Fruit fly (Drosophila melanogaster) whole organism, wandering third instar larva: Measurements from ENCODE around the gene CG8861.

Source experiments
- Abd-B ChIP-seq: fragments of >200 bp; optimal IDR thresholded peaks from 2 replicates; lab custom pipeline; 2017; ENCODE audit warnings: missing biosample characterization, missing genetic modification characterization
- CG32264 ChIP-seq: fragments of 200-800 bp; sonication (Bioruptor generic); optimal IDR thresholded peaks from 2 replicates; lab custom pipeline; 2016; ENCODE audit warnings: missing biosample characterization, missing genetic modification characterization
- CG9705 ChIP-seq: fragments of 200-800 bp; sonication (Bioruptor generic); optimal IDR thresholded peaks from 2 replicates; lab custom pipeline; 2018; ENCODE audit warnings: missing biosample characterization, mild to moderate bottlenecking, missing genetic modification characterization
- CrebA ChIP-seq: fragments of 200-800 bp; sonication (Bioruptor generic); optimal IDR thresholded peaks from 2 replicates; lab custom pipeline; 2016; ENCODE audit warnings: missing biosample characterization, mild to moderate bottlenecking, missing genetic modification characterization, borderline replicate concordance
- Dfd ChIP-seq: fragments of >200 bp; optimal IDR thresholded peaks from 2 replicates; lab custom pipeline; 2017; ENCODE audit warnings: missing biosample characterization, missing genetic modification characterization
- Dif ChIP-seq: fragments of 200-275, 200-300 bp; sonication (Bioruptor generic); optimal IDR thresholded peaks from 2 replicates; lab custom pipeline; 2018; ENCODE audit warnings: missing biosample characterization, missing genetic modification characterization; ENCODE audit not compliant: partially characterized antibody
- GATAd ChIP-seq: sonication (Bioruptor generic); optimal IDR thresholded peaks from 2 replicates; lab custom pipeline; 2016; ENCODE audit warnings: missing biosample characterization, missing genetic modification characterization
- HLH106 ChIP-seq: fragments of 200-800 bp; optimal IDR thresholded peaks from 3 replicates; lab custom pipeline; 2019; ENCODE audit warnings: missing biosample characterization, mild to moderate bottlenecking, missing genetic modification characterization, moderate library complexity
- Hnf4 ChIP-seq: fragments of 200-800 bp; sonication (Bioruptor generic); optimal IDR thresholded peaks from 2 replicates; lab custom pipeline; 2016; ENCODE audit warnings: missing biosample characterization, mild to moderate bottlenecking, missing genetic modification characterization
- Hr78 ChIP-seq: fragments of >200 bp; optimal IDR thresholded peaks from 2 replicates; lab custom pipeline; 2017; ENCODE audit warnings: missing biosample characterization, missing genetic modification characterization
- Hr83 ChIP-seq: fragments of 200-300 bp; sonication (Bioruptor generic); optimal IDR thresholded peaks from 2 replicates; lab custom pipeline; 2016; ENCODE audit warnings: missing biosample characterization, mild to moderate bottlenecking, missing genetic modification characterization, moderate library complexity; ENCODE audit not compliant: poor library complexity, severe bottlenecking
- Jra ChIP-seq: sonication (Bioruptor generic); optimal IDR thresholded peaks from 2 replicates; lab custom pipeline; 2016; ENCODE audit warnings: missing biosample characterization, missing genetic modification characterization
- Mio ChIP-seq: sonication (Bioruptor generic); optimal IDR thresholded peaks from 2 replicates; lab custom pipeline; 2016; ENCODE audit warnings: missing biosample characterization, missing genetic modification characterization
- Myc ChIP-seq: fragments of >200 bp; optimal IDR thresholded peaks from 2 replicates; lab custom pipeline; 2017
- N ChIP-seq: fragments of >200 bp; optimal IDR thresholded peaks from 2 replicates; lab custom pipeline; 2018; ENCODE audit warnings: missing biosample characterization, missing external identifiers, missing genetic modification characterization
- OdsH ChIP-seq: fragments of 200-800 bp; sonication (Bioruptor generic); optimal IDR thresholded peaks from 2 replicates; lab custom pipeline; 2016; ENCODE audit warnings: missing biosample characterization, mild to moderate bottlenecking, missing genetic modification characterization
- Rel ChIP-seq, 2 experiments: fragments of 200-800 bp; sonication (Bioruptor generic) in 1 of 2; optimal IDR thresholded peaks; 2 replicates in 1 of 2; 3 replicates in 1 of 2; lab custom pipeline; 2016 to 2019; ENCODE audit warnings: mild to moderate bottlenecking in 2 of 2, missing biosample characterization in 2 of 2, missing genetic modification characterization in 2 of 2, moderate library complexity in 1 of 2
- Sp1 ChIP-seq: fragments of 200-800 bp; sonication (Bioruptor generic); optimal IDR thresholded peaks from 3 replicates; lab custom pipeline; 2019; ENCODE audit warnings: missing biosample characterization, mild to moderate bottlenecking, missing genetic modification characterization, moderate library complexity
- Vsx2 ChIP-seq: fragments of 200-300, 225-300 bp; sonication (Bioruptor generic); optimal IDR thresholded peaks from 2 replicates; lab custom pipeline; 2018; ENCODE audit warnings: missing biosample characterization, missing genetic modification characterization; ENCODE audit not compliant: partially characterized antibody
- br ChIP-seq: fragments of 200-800 bp; sonication (Bioruptor generic); optimal IDR thresholded peaks from 2 replicates; lab custom pipeline; 2016; ENCODE audit warnings: missing biosample characterization, missing genetic modification characterization
- dl ChIP-seq, 2 experiments: fragments of 175-275, 200-275 bp in 1 of 2; fragments of 200-275 bp in 1 of 2; sonication (Bioruptor generic); optimal IDR thresholded peaks; lab custom pipeline; 2018; ENCODE audit warnings: mild to moderate bottlenecking in 2 of 2, missing biosample characterization in 2 of 2, missing genetic modification characterization in 2 of 2, moderate library complexity in 2 of 2; ENCODE audit not compliant: partially characterized antibody in 2 of 2, insufficient read depth in 1 of 2
- dsf ChIP-seq: sonication (Bioruptor generic); optimal IDR thresholded peaks from 2 replicates; lab custom pipeline; 2016; ENCODE audit warnings: missing biosample characterization, missing genetic modification characterization, borderline replicate concordance
- ey ChIP-seq: fragments of 200-800 bp; sonication (Bioruptor generic); optimal IDR thresholded peaks from 2 replicates; lab custom pipeline; 2016; ENCODE audit warnings: missing biosample characterization, missing genetic modification characterization
- foxo ChIP-seq, 2 experiments: fragments of 200-800 bp; sonication (Bioruptor generic); optimal IDR thresholded peaks; 2 replicates in 1 of 2; 3 replicates in 1 of 2; lab custom pipeline; 2016 to 2017; ENCODE audit warnings: missing biosample characterization in 2 of 2, missing genetic modification characterization in 2 of 2
- fru ChIP-seq: fragments of 200-800 bp; sonication (Bioruptor generic); optimal IDR thresholded peaks from 3 replicates; lab custom pipeline; 2016; ENCODE audit warnings: missing biosample characterization, mild to moderate bottlenecking, missing genetic modification characterization
- h ChIP-seq: fragments of 200-800 bp; sonication (Bioruptor generic); optimal IDR thresholded peaks from 3 replicates; lab custom pipeline; 2016; ENCODE audit warnings: missing biosample characterization, mild to moderate bottlenecking, missing genetic modification characterization
- jim ChIP-seq: fragments of 175-275, 200-325 bp; sonication (Bioruptor generic); optimal IDR thresholded peaks from 2 replicates; lab custom pipeline; 2016; ENCODE audit warnings: missing biosample characterization, mild to moderate bottlenecking, missing genetic modification characterization
- lola ChIP-seq: fragments of >200 bp; optimal IDR thresholded peaks from 2 replicates; lab custom pipeline; 2017; ENCODE audit warnings: missing biosample characterization, missing genetic modification characterization
- pan ChIP-seq: fragments of >200 bp; optimal IDR thresholded peaks from 2 replicates; lab custom pipeline; 2017
- psq ChIP-seq: fragments of 200-800 bp; sonication (Bioruptor generic); optimal IDR thresholded peaks from 3 replicates; lab custom pipeline; 2017; ENCODE audit warnings: missing biosample characterization, mild to moderate bottlenecking, missing genetic modification characterization, moderate library complexity
- rgr ChIP-seq: fragments of 200-800 bp; sonication (Bioruptor generic); optimal IDR thresholded peaks from 3 replicates; lab custom pipeline; 2016; ENCODE audit warnings: missing biosample characterization, mild to moderate bottlenecking, missing genetic modification characterization
- sv ChIP-seq: fragments of 200-800 bp; sonication (Bioruptor generic); optimal IDR thresholded peaks from 3 replicates; lab custom pipeline; 2016; ENCODE audit warnings: missing biosample characterization, missing genetic modification characterization
- tai ChIP-seq: sonication (Bioruptor generic); optimal IDR thresholded peaks from 2 replicates; lab custom pipeline; 2016; ENCODE audit warnings: missing biosample characterization, missing genetic modification characterization
- usp ChIP-seq: fragments of >200 bp; optimal IDR thresholded peaks from 2 replicates; lab custom pipeline; 2017; ENCODE audit warnings: missing biosample characterization, missing genetic modification characterization
- woc ChIP-seq: sonication (Bioruptor generic); optimal IDR thresholded peaks from 2 replicates; lab custom pipeline; 2016; ENCODE audit warnings: missing biosample characterization, mild to moderate bottlenecking, missing genetic modification characterization

Gene CG8861

DNA sequence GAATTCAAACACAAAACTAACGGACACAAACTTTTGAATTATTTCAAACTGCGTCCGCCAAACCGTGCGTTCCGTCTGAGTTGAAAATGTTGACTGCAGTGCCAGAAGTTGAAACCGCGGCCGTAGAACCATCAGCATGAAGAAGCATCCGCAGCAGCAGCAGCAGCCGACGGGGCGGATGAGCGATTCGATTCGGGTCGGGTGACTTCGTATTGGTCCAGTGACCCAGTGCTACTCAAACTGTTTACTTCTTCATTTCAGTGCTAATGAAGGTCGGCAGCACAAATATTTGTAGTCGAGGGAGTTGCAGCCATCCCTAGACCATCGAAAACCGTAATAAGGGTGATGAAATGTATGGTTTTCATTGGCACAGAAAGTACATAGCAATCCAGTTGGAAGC, at the start of gene CG8861:
Gene CG8861, minus strand, starts transcription at position 101 of the 400 bp plus-strand sequence.
- no peak for TF ChIP-seq HLH106 (tag; lab: Kevin White, UChicago)
- TF ChIP-seq dl (GFP tag; optimal IDR thresholded peaks at IDR 0.05; lab: Kevin White, UChicago; ENCODE audit: insufficient read depth in 1 of 2, partially characterized antibody in 2 of 2) = no peak
- no peak for TF ChIP-seq Hnf4
- TF ChIP-seq Abd-B = no peak
- TF ChIP-seq Sp1 (GFP tag; lab: Kevin White, UChicago) = no peak
- no peak for TF ChIP-seq Dfd (GFP tag; lab: Kevin White, UChicago)
- no peak for TF ChIP-seq tai (GFP tag; lab: Kevin White, UChicago)
- TF ChIP-seq woc (GFP tag; lab: Kevin White, UChicago) = no peak
- no peak for TF ChIP-seq Dif (GFP tag; lab: Kevin White, UChicago)
- no peak for TF ChIP-seq N
- no peak for TF ChIP-seq br (GFP tag; lab: Kevin White, UChicago)
- no peak for TF ChIP-seq Myc
- no peak for TF ChIP-seq Vsx2 (GFP tag; lab: Kevin White, UChicago)
- TF ChIP-seq foxo (GFP tag; optimal IDR thresholded peaks at IDR 0.05; lab: Kevin White, UChicago) = no peak
- no peak for TF ChIP-seq Hr78 (GFP tag; lab: Kevin White, UChicago)
- no peak for TF ChIP-seq CrebA (GFP tag; lab: Kevin White, UChicago)

DNA sequence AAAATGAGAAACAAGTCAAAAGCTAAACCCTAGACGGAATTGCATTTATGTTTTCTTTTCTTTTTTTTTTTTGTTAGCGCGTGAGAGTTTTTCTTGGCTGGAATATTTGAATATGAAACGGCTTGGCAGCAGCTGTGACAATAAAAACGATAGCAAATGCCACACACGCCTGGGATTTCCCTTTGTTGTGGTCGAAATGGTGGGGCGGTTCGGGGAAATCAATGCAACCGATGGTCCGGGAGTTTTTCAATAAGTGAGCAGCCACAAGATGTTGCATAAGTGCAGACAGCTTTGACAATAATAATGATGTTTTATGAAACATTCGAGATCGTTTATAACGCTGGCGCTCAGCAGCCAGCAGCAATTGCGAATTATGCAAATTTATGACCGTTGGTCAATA, 48.5 kb upstream of the CG8861 start:
- TF ChIP-seq Rel (GFP tag; optimal IDR thresholded peaks at IDR 0.05; lab: Kevin White, UChicago) = no peak
- peak; percentile 63 for TF ChIP-seq Rel (tag; optimal IDR thresholded peaks at IDR 0.05; lab: Kevin White, UChicago)
- no peak for TF ChIP-seq fru (GFP tag; lab: Kevin White, UChicago)
- no peak for TF ChIP-seq Dif (GFP tag; lab: Kevin White, UChicago)

DNA sequence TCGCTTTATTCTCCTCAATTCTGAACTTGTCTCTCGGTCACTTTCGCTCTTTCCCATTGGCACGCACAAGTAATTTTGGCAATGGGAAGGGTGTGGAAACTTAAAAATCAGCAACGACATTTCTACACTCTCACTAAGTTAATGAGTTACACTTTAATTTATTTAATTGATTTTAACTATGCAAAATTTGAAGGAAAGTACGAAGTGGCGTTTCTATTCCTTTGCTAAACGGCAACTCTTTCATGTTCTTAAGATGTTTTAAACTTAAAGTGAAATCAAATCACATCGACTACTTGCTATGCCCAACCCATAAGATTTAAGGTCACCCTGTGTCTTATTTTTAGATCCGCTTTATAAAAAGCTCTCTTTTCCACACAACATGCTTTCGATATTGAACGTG, 42.1 kb upstream of the CG8861 start:
- TF ChIP-seq rgr (GFP tag; lab: Kevin White, UChicago) (peak; percentile 42), usp (GFP tag; lab: Kevin White, UChicago) (no peak), Vsx2 (GFP tag; lab: Kevin White, UChicago) (no peak), pan (lab: Kevin White, UChicago) (no peak), sv (GFP tag; lab: Kevin White, UChicago) (no peak), HLH106 (tag; lab: Kevin White, UChicago) (peak; percentile 6), CG32264 (GFP tag; lab: Kevin White, UChicago) (no peak), foxo (GFP tag; optimal IDR thresholded peaks at IDR 0.05; lab: Kevin White, UChicago) (peak in 1 of 2 experiments; percentile 41), Dif (GFP tag; lab: Kevin White, UChicago) (no peak), ey (peak; percentile 30), fru (GFP tag; lab: Kevin White, UChicago) (peak; percentile 39), h (peak; percentile 48), Dfd (GFP tag; lab: Kevin White, UChicago) (no peak), N (no peak), Sp1 (GFP tag; lab: Kevin White, UChicago) (no peak), CG9705 (GFP tag; lab: Kevin White, UChicago) (no peak), dsf (GFP tag; lab: Kevin White, UChicago) (no peak), lola (no peak), Mio (GFP tag; lab: Kevin White, UChicago) (no peak), Jra (GFP tag; lab: Kevin White, UChicago) (no peak), Hr83 (GFP tag; lab: Kevin White, UChicago) (no peak), CrebA (GFP tag; lab: Kevin White, UChicago) (no peak), br (GFP tag; lab: Kevin White, UChicago) (peak; percentile 27), woc (GFP tag; lab: Kevin White, UChicago) (peak; percentile 4), psq (peak; percentile 2), GATAd (GFP tag; lab: Kevin White, UChicago) (no peak), tai (GFP tag; lab: Kevin White, UChicago) (no peak), jim (GFP tag; lab: Kevin White, UChicago) (no peak), OdsH (peak; percentile 6)
